Fruit fly (Drosophila melanogaster) S2 (cell line): ENCODE measurements around the gene CG13309.

Source experiments
- CG8478 ChIP-seq: fragments of >200 bp; optimal IDR thresholded peaks from 2 replicates; lab custom pipeline; 2018
- CTCF ChIP-seq, 2 experiments: fragments of >200 bp; optimal IDR thresholded peaks; 2 replicates each; lab custom pipeline; 2018

Gene CG13309

dm6 chr3L:8787240-8787639, 23.0 kb upstream of the CG13309 start:
- TF ChIP-seq CG8478 (lab: Kevin White, UChicago) (no peak), CTCF (optimal IDR thresholded peaks at IDR 0.05; lab: Kevin White, UChicago) (no peak)

- TF ChIP-seq CTCF (optimal IDR thresholded peaks at IDR 0.05; lab: Kevin White, UChicago) (no peak), CG8478 (lab: Kevin White, UChicago) (no peak)
These were observed 22.5 kb upstream of the CG13309 start for dm6 chr3L:8787701-8788100.

dm6 chr3L:8788445-8788844, 21.8 kb upstream of the CG13309 start, which contains the start of gene Acbp5:
TSS of gene Acbp5 (minus strand) at chr3L:8788545.
- TF ChIP-seq CTCF (optimal IDR thresholded peaks at IDR 0.05; lab: Kevin White, UChicago) (no peak), CG8478 (lab: Kevin White, UChicago) (no peak)

- TF ChIP-seq CTCF (optimal IDR thresholded peaks at IDR 0.05; lab: Kevin White, UChicago) (no peak), CG8478 (lab: Kevin White, UChicago) (no peak)
These were observed 12.1 kb upstream of the CG13309 start for dm6 chr3L:8798129-8798528.

DNA sequence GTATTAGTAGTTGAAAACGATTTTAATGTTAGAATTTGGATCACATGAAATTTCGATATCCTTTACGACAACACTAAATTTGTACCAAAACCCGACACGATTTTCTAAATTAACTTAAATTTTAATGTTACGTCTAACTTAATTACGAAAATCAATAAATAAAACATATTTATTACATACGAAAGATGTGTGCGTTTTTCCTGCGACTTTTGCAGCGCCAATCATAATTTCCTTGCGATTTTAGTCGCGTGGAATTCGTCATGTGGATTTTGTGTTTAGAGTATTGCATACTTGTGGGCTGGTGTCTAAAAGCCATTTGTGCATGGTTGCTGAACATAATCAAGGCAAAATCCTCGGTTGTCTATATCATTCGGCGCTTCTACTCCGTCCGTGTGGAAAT, 11.7 kb upstream of the CG13309 start:
- TF ChIP-seq CTCF (optimal IDR thresholded peaks at IDR 0.05; lab: Kevin White, UChicago): no peak
- no peak for TF ChIP-seq CG8478 (lab: Kevin White, UChicago)

dm6 chr3L:8800432-8800831, 9.8 kb upstream of the CG13309 start, which contains the start of gene CG13310:
TSS of gene CG13310 (minus strand) at chr3L:8800532.
- no peak for TF ChIP-seq CTCF (optimal IDR thresholded peaks at IDR 0.05; lab: Kevin White, UChicago)
- TF ChIP-seq CG8478 (lab: Kevin White, UChicago): no peak

- no peak for TF ChIP-seq CTCF (optimal IDR thresholded peaks at IDR 0.05; lab: Kevin White, UChicago)
- no peak for TF ChIP-seq CG8478 (lab: Kevin White, UChicago)
These were observed 8.1 kb upstream of the CG13309 start, which contains the start of the genes CG13311 and CG34426 for dm6 chr3L:8802064-8802463. TSS of gene CG13311 (minus strand) at chr3L:8802164. TSS of gene CG34426 (plus strand) at chr3L:8802463.

DNA sequence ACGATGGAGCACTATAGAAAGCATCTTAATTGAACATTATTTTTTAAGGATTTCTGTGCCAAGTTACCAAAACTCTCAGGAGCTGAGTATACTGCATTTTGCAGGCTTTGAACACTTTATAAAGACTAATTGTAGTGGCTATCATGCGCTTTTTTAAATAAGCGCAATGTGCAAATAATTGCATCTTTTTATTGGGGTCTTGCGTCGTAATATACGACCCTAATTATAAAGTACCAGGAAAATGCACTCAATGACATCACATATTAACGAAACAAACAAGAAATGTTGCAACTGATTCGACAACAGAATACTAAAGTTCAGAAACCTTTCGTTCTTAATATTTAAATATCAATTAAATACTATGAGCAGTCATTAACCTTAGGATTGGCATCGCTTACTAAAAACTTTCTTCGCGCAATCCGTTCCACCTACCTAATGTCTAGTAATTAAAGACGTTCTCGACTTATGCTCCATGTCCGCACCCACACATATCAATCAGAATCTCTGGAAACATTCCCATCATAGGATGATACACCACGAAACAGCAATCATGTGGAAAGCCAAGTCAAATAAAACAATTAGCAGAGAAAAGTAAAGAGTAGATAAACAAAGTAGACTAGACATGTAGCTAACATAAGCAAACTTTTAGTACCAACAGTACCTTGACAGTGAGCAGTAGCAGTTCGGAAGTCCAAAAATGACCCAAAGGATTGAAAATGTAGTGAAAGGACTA, 5.9 kb upstream of the CG13309 start, which contains the start of the genes CG32023 and CG34427:
Gene CG32023 (minus strand): TSS at position 101 of the 733 bp plus-strand sequence.
Gene CG34427 (plus strand): TSS at position 683 of the 733 bp plus-strand sequence.
- TF ChIP-seq CG8478 (lab: Kevin White, UChicago) (no peak), CTCF (optimal IDR thresholded peaks at IDR 0.05; lab: Kevin White, UChicago) (no peak)

dm6 chr3L:8807113-8807651, 3.0 kb upstream of the CG13309 start, which contains the start of the genes CG13312 and CG32024:
TSS of gene CG13312 (minus strand) at chr3L:8807213.
TSS of gene CG32024 (plus strand) at chr3L:8807601.
- TF ChIP-seq CG8478 (lab: Kevin White, UChicago) (no peak), CTCF (optimal IDR thresholded peaks at IDR 0.05; lab: Kevin White, UChicago) (no peak)

- TF ChIP-seq CTCF (optimal IDR thresholded peaks at IDR 0.05; lab: Kevin White, UChicago) (no peak), CG8478 (lab: Kevin White, UChicago) (no peak)
These were observed 2.0 kb upstream of the CG13309 start, which contains the start of gene CG13308 for dm6 chr3L:8808244-8808643. TSS of gene CG13308 (plus strand) at chr3L:8808544.

- TF ChIP-seq CTCF (optimal IDR thresholded peaks at IDR 0.05; lab: Kevin White, UChicago): no peak
- no peak for TF ChIP-seq CG8478 (lab: Kevin White, UChicago)
These were observed 3.3 kb downstream of the CG13309 start for dm6 chr3L:8813484-8813883.

DNA sequence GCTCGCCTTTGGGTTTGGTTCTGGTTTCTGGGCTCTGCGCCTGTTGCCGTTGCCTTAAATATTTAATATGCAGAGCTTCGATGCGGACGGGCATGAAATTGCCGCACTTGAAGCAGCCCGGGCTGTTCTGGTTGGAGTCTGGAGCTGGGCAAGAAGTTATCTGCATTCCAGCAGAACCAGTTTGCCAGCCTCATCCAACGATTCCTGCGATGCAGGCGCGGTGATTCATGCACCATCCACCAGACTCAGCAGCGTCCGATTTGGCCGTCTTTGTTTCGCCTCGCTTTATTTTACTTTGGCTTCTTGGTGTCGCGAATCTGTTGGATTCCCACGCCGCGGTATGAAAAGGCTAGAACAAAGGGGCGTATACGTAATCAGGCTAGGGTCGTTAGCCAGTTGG, 9.2 kb downstream of the CG13309 start:
- no peak for TF ChIP-seq CG8478 (lab: Kevin White, UChicago)
- no peak for TF ChIP-seq CTCF (optimal IDR thresholded peaks at IDR 0.05; lab: Kevin White, UChicago)

- no peak for TF ChIP-seq CTCF (optimal IDR thresholded peaks at IDR 0.05; lab: Kevin White, UChicago)
- TF ChIP-seq CG8478 (lab: Kevin White, UChicago): no peak
These were observed 11.8 kb downstream of the CG13309 start for dm6 chr3L:8821708-8822660.

- no peak for TF ChIP-seq CTCF (optimal IDR thresholded peaks at IDR 0.05; lab: Kevin White, UChicago)
- TF ChIP-seq CG8478 (lab: Kevin White, UChicago): no peak
These were observed 12.8 kb downstream of the CG13309 start for dm6 chr3L:8822881-8823435.
